Fruit fly (Drosophila melanogaster): ENCODE measurements around the gene ich.

- TF ChIP-seq Mnt (GFP tag; optimal IDR thresholded peaks at IDR 0.05) (no peak), ovo (GFP tag; optimal IDR thresholded peaks at IDR 0.05) (no peak), Crg-1 (GFP tag; optimal IDR thresholded peaks at IDR 0.05) (no peak)
These were observed 35.6 kb downstream of the ich start for dm6 chr3R:8927052-8927816.
